Worm (Caenorhabditis elegans): ENCODE data around the gene ser-1.

Gene ser-1

DNA sequence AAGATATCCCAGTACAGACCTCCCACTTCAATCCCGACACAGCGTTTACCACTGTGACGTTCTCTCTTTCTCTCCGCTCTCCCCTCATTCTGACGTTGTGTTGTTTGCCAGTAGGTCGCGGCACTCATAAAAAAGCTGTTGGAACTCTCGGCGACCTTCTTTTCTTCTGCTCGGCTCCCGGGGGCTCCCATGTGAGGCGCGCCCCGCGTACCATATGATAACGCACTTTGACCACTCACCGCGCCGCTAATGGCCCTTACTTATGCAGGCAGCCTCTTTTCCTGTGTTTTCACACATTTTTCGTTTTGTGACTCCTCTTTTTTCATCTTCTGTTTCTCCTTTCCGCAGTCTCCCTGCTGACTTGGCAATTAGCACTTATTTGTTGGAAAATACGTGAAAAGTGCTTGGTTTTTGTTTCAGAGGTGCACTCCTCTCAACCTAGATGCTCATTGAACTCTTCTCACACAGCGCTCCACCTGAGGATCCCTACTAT lies at the start of gene ser-1:
TSS of gene ser-1 (plus strand) at position 443 of the 493 bp plus-strand sequence.
- TF ChIP-seq lin-29 (GFP tag; IDR thresholded peaks at IDR 0.05) (no peak), nhr-48 (tag; optimal IDR thresholded peaks at IDR 0.05) (no peak), set-16 (GFP tag; IDR thresholded peaks at IDR 0.05) (peak; percentile 46; the same call in 1 of the 2 replicates), mdt-29 (GFP tag; IDR thresholded peaks at IDR 0.05) (no peak), egl-27 (tag; optimal IDR thresholded peaks at IDR 0.05) (no peak), lin-13 (GFP tag; optimal IDR thresholded peaks at IDR 0.05) (no peak), lin-15B (tag; optimal IDR thresholded peaks at IDR 0.05) (no peak), saeg-2 (GFP tag; IDR thresholded peaks at IDR 0.05) (no peak), T26A8.4 (GFP tag; IDR thresholded peaks at IDR 0.05) (no peak), nhr-42 (GFP tag; IDR thresholded peaks at IDR 0.05) (0 out of 2 replicates have a peak, but pooled peaks have one; percentile 31), zfp-3 (GFP tag; conservative IDR thresholded peaks at IDR 0.05) (no peak), dmd-8 (GFP tag; IDR thresholded peaks at IDR 0.05) (peak; percentile 50; the same call in 1 of the 2 replicates), snpc-1.2 (GFP tag; IDR thresholded peaks at IDR 0.05) (no peak), daf-19 (GFP tag; conservative IDR thresholded peaks at IDR 0.05) (no peak), mdl-1 (tag; optimal IDR thresholded peaks at IDR 0.05) (no peak), aha-1 (tag) (peak; percentile 67), Y105C5A.15 (GFP tag; IDR thresholded peaks at IDR 0.05) (no peak)

DNA sequence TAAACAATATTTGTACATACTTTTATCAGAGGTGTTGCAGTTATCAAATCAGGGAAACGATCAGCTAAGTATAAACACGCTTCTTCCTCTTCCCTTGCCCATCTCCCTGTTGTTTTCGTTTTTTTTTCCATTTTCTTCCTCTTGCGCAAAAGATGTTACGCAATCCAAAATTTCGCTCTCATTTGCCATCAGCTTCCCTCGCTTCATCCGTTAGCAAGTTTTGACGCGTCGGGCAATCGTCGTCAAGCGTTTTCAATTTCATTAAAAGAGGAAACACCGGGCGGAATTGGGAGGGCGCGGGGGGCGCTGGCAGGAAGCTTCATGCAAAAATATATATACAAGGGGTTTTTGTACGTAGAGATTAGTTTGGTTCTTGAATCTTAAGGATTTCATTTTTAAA lies 49.6 kb upstream of the ser-1 start:
- TF ChIP-seq aha-1 (tag) (no peak), madf-5 (GFP tag; IDR thresholded peaks at IDR 0.05) (no peak), mxl-3 (GFP tag; optimal IDR thresholded peaks at IDR 0.05) (peak; percentile 55), hlh-11 (tag; optimal IDR thresholded peaks at IDR 0.05) (peak; percentile 40), egl-43 (GFP tag; IDR thresholded peaks at IDR 0.05) (0 out of 2 replicates have a peak, but pooled peaks have one; percentile 15), nhr-48 (tag; optimal IDR thresholded peaks at IDR 0.05) (peak; percentile 29)

DNA sequence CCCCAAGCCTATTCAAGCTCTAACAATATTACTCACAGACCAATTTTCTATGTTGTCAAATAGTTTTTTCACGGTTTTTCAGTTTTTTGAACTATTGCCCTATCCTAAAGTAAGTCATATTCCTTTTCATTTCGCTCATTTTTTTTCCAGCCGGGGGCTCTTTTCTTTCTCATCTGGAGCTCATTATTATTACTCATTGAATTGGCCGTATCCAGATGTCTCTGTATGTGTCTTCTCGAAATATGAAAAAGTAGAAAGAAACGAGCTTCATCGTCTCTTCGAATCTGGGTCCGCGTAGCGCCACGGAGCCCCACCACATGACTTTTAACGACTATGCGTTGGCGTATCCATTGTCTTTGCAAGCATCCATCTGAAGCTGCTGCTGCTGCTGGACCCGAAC lies 49.1 kb upstream of the ser-1 start:
- no peak for TF ChIP-seq vab-7 (GFP tag; IDR thresholded peaks at IDR 0.05)
- no peak for TF ChIP-seq F49E8.2 (tag; optimal IDR thresholded peaks at IDR 0.05; ENCODE audit: borderline replicate concordance)
- TF ChIP-seq Y48G9A.11 (GFP tag; IDR thresholded peaks at IDR 0.05): no peak
- TF ChIP-seq hmg-1.1 (GFP tag; IDR thresholded peaks at IDR 0.05): no peak
- no peak for TF ChIP-seq nhr-42 (GFP tag; IDR thresholded peaks at IDR 0.05)
- TF ChIP-seq ceh-32 (tag; optimal IDR thresholded peaks at IDR 0.05; ENCODE audit: poor library complexity): no peak
- TF ChIP-seq dmd-6 (GFP tag; IDR thresholded peaks at IDR 0.05): no peak
- no peak for TF ChIP-seq mxl-3 (GFP tag; optimal IDR thresholded peaks at IDR 0.05)
- no peak for TF ChIP-seq nhr-6 (tag; optimal IDR thresholded peaks at IDR 0.05)
- no peak for TF ChIP-seq mes-2 (tag; optimal IDR thresholded peaks at IDR 0.05; ENCODE audit: poor library complexity, severe bottlenecking)
- TF ChIP-seq rbr-2 (tag; optimal IDR thresholded peaks at IDR 0.05): no peak
- TF ChIP-seq spr-3 (GFP tag; optimal IDR thresholded peaks at IDR 0.05): no peak
- TF ChIP-seq fkh-10 (GFP tag; optimal IDR thresholded peaks at IDR 0.05): no peak
- no peak for TF ChIP-seq fos-1 (tag; optimal IDR thresholded peaks at IDR 0.05)
- TF ChIP-seq ZK546.5 (tag; optimal IDR thresholded peaks at IDR 0.05): no peak
- TF ChIP-seq nhr-76 (tag; optimal IDR thresholded peaks at IDR 0.05): no peak
- TF ChIP-seq lim-7 (GFP tag; IDR thresholded peaks at IDR 0.05): no peak
- no peak for TF ChIP-seq arid-1 (GFP tag; conservative IDR thresholded peaks at IDR 0.05)
- no peak for TF ChIP-seq lin-1 (GFP tag; IDR thresholded peaks at IDR 0.05)
- TF ChIP-seq lin-39 (tag; optimal IDR thresholded peaks at IDR 0.05): no peak

Data from whole organism, L4 larva.